Fruit fly (Drosophila melanogaster): ENCODE data around the gene beat-Vb.

The beat-Vb gene

DNA sequence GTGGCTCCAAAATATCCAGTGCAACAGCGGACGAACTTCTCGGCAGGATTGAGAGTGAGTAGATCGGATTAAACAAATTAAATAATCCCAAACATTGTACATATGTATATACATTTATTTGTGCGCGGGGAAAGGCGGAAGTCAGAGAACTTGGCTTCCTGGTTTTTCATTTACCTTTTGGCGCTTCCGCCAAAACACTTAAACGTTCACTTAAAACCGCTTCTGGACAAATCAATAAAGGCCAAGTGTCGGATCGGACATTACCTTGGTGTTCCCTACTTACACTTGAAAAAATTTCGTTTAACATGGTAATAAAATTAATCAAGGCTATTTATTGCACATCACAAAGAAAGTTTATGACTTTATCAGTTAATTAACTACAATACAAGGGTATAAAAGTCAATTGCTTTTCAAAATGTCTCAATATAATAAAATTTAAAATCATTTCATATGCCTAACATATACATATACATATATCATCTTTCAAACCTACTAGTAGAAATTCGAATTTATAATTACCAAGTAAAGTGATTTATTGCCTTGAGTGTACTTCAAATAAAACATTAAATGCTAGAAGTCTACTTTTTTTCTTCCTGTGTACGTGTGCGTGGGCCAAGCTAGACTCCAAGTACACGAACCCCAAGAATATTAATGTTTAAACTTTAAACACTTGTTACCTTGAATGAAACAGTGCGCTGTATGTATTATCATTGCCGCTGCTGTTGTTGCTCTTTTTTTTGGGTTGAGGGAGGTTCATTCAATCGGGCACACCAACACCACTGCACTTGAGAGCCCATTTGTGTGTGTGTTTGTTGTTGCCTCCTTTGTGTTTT lies 65.7 kb downstream of the beat-Vb start (continued):
- peak; percentile 41 for TF ChIP-seq NfI (GFP tag; optimal IDR thresholded peaks at IDR 0.05)
- TF ChIP-seq klu (GFP tag; IDR thresholded peaks at IDR 0.05) = no peak
- peak; percentile 60 for TF ChIP-seq slbo (GFP tag; IDR thresholded peaks at IDR 0.05)
- peak; percentile 35 for TF ChIP-seq CG2875 (GFP tag; optimal IDR thresholded peaks at IDR 0.05)
- TF ChIP-seq Oaz (GFP tag; IDR thresholded peaks at IDR 0.05) = 0 out of 2 replicates have a peak, but pooled peaks have one; percentile 14
- TF ChIP-seq Aef1 (GFP tag; IDR thresholded peaks at IDR 0.05) = peak; percentile 55; the same call in 2 of the 3 replicates
- peak; percentile 11 for TF ChIP-seq CG7271 (tag; optimal IDR thresholded peaks at IDR 0.05)
- peak; percentile 54 for TF ChIP-seq CG2120 (GFP tag; optimal IDR thresholded peaks at IDR 0.05)
- TF ChIP-seq CG5953 (GFP tag; IDR thresholded peaks at IDR 0.05) = no peak
- TF ChIP-seq CG34224 (GFP tag; IDR thresholded peaks at IDR 0.05; ENCODE audit: partially characterized antibody) = no peak
- 0 out of 3 replicates have a peak, but pooled peaks have one; percentile 15 for TF ChIP-seq Dbx (GFP tag; IDR thresholded peaks at IDR 0.05)
- peak; percentile 51 for TF ChIP-seq CG13296 (GFP tag; optimal IDR thresholded peaks at IDR 0.05)
- TF ChIP-seq E2f2 (GFP tag; IDR thresholded peaks at IDR 0.05) = peak; percentile 38; the same call in 1 of the 2 replicates
- TF ChIP-seq tin (GFP tag; optimal IDR thresholded peaks at IDR 0.05) = peak; percentile 36
- peak; percentile 52; the same call in 1 of the 2 replicates for TF ChIP-seq CG14667 (GFP tag; IDR thresholded peaks at IDR 0.05)
- peak; percentile 69 for TF ChIP-seq Rfx (GFP tag; IDR thresholded peaks at IDR 0.05)
- TF ChIP-seq CG18619 (GFP tag; optimal IDR thresholded peaks at IDR 0.05) = peak; percentile 59
- TF ChIP-seq CG12299 (tag; optimal IDR thresholded peaks at IDR 0.05) = peak; percentile 46
- peak; percentile 16 for TF ChIP-seq CG12071 (GFP tag; optimal IDR thresholded peaks at IDR 0.05)
- peak; percentile 57; the same call in 1 of the 2 replicates for TF ChIP-seq H2.0 (GFP tag; IDR thresholded peaks at IDR 0.05)
- no peak for TF ChIP-seq CG42726 (GFP tag; IDR thresholded peaks at IDR 0.05; ENCODE audit: partially characterized antibody)
- TF ChIP-seq twi (tag; optimal IDR thresholded peaks at IDR 0.05) = no peak
- peak in 1 of 2 experiments; percentile 71 for TF ChIP-seq Eip74EF (GFP tag; optimal IDR thresholded peaks at IDR 0.05)
- TF ChIP-seq CG15011 (GFP tag; optimal IDR thresholded peaks at IDR 0.05) = peak; percentile 70
- TF ChIP-seq CG1233 (GFP tag; optimal IDR thresholded peaks at IDR 0.05) = peak; percentile 11
- TF ChIP-seq Dek (tag; optimal IDR thresholded peaks at IDR 0.05) = no peak
- TF ChIP-seq scrt (GFP tag; optimal IDR thresholded peaks at IDR 0.05) = peak; percentile 19
- no peak for TF ChIP-seq Opbp (GFP tag; IDR thresholded peaks at IDR 0.05; ENCODE audit: partially characterized antibody)
- no peak for TF ChIP-seq kah (GFP tag; optimal IDR thresholded peaks at IDR 0.05)
- no peak for TF ChIP-seq zfh2 (GFP tag; optimal IDR thresholded peaks at IDR 0.05)
- peak; percentile 47 for TF ChIP-seq CG11723 (GFP tag; optimal IDR thresholded peaks at IDR 0.05)
- no peak for TF ChIP-seq gro (GFP tag; optimal IDR thresholded peaks at IDR 0.05)
- no peak for TF ChIP-seq Myb (GFP tag; optimal IDR thresholded peaks at IDR 0.05)
- peak; percentile 50 for TF ChIP-seq Ssrp (tag; optimal IDR thresholded peaks at IDR 0.05)
- peak; percentile 24 for TF ChIP-seq CG8281 (tag; optimal IDR thresholded peaks at IDR 0.05)
- TF ChIP-seq eve (GFP tag; optimal IDR thresholded peaks at IDR 0.05) = no peak
- TF ChIP-seq CG32532 (GFP tag; IDR thresholded peaks at IDR 0.05) = peak; percentile 67; the same call in 1 of the 2 replicates
- peak; percentile 62 for TF ChIP-seq dmrt11E (tag; optimal IDR thresholded peaks at IDR 0.05)
- peak; percentile 55 for TF ChIP-seq fd3F (GFP tag; optimal IDR thresholded peaks at IDR 0.05)
- TF ChIP-seq Sox100B (GFP tag; optimal IDR thresholded peaks at IDR 0.05) = peak; percentile 71
- TF ChIP-seq Deaf1 (tag; optimal IDR thresholded peaks at IDR 0.05) = peak; percentile 60
- TF ChIP-seq Hr3 (GFP tag; optimal IDR thresholded peaks at IDR 0.05) = peak; percentile 46
- TF ChIP-seq fd102C (GFP tag; optimal IDR thresholded peaks at IDR 0.05) = no peak
- TF ChIP-seq cad (GFP tag; optimal IDR thresholded peaks at IDR 0.05) = no peak
- peak; percentile 60; the same call in 2 of the 3 replicates for TF ChIP-seq row (GFP tag; IDR thresholded peaks at IDR 0.05)
- peak; percentile 72 for TF ChIP-seq Fer3 (tag; optimal IDR thresholded peaks at IDR 0.05)
- TF ChIP-seq CG11504 (tag; optimal IDR thresholded peaks at IDR 0.05) = peak; percentile 85
- peak; percentile 64 for TF ChIP-seq az2 (GFP tag; optimal IDR thresholded peaks at IDR 0.05)

Measured in whole organism, embryonic.